Fruit fly (Drosophila melanogaster) whole organism, embryonic: ENCODE measurements around the gene CG8907.
A peak's percentile ranks its signal among the peaks of the same experiment; 100 is the strongest.

ENCODE experiments used
- B-H1 ChIP-seq: fragments of 200-800 bp; sonication (Bioruptor generic); IDR thresholded peaks from 3 replicates; pipeline ENCODE4 v1.3.6; 2022; ENCODE audit warnings: missing biosample characterization, missing genetic modification characterization
- Bgb ChIP-seq: fragments of 200-800 bp; sonication (Bioruptor generic); IDR thresholded peaks from 2 replicates; pipeline ENCODE4 v1.3.6; 2022; ENCODE audit warnings: missing biosample characterization, missing genetic modification characterization; ENCODE audit not compliant: partially characterized antibody
- CG11247 ChIP-seq: fragments of 200-800 bp; sonication (Bioruptor generic); IDR thresholded peaks from 2 replicates; pipeline ENCODE4 v1.3.6; 2022; ENCODE audit warnings: missing biosample characterization, missing genetic modification characterization
- CG11695 ChIP-seq: fragments of 200-800 bp; sonication (Bioruptor generic); IDR thresholded peaks from 3 replicates; pipeline ENCODE4 v1.3.6; 2022; ENCODE audit warnings: missing biosample characterization, missing genetic modification characterization
- CG11696 ChIP-seq: fragments of 200-800 bp; sonication (Bioruptor generic); IDR thresholded peaks from 2 replicates; pipeline ENCODE4 v1.3.6; 2022; ENCODE audit warnings: missing biosample characterization, missing genetic modification characterization
- CG12155 ChIP-seq: fragments of 200-800 bp; sonication (Bioruptor generic); optimal IDR thresholded peaks from 3 replicates; lab custom pipeline; 2016; ENCODE audit warnings: missing biosample characterization, missing genetic modification characterization
- CG14050 ChIP-seq: fragments of 200-800 bp; sonication (Bioruptor generic); IDR thresholded peaks from 3 replicates; pipeline ENCODE4 v1.3.6; 2022; ENCODE audit warnings: missing biosample characterization, missing genetic modification characterization
- CG14965 ChIP-seq: fragments of 200-800 bp; sonication (Bioruptor generic); optimal IDR thresholded peaks from 2 replicates; lab custom pipeline; 2016; ENCODE audit warnings: missing biosample characterization, missing genetic modification characterization, borderline replicate concordance
- CG1603 ChIP-seq: fragments of 200-800 bp; sonication (Bioruptor generic); optimal IDR thresholded peaks from 2 replicates; lab custom pipeline; 2019; ENCODE audit warnings: missing biosample characterization, mild to moderate bottlenecking, missing genetic modification characterization, moderate library complexity
- CG17328 ChIP-seq: fragments of 200-800 bp; sonication (Bioruptor generic); IDR thresholded peaks from 2 replicates; pipeline ENCODE4 v1.3.6; 2022; ENCODE audit warnings: missing biosample characterization, missing genetic modification characterization
- CG17359 ChIP-seq: fragments of 200-800 bp; sonication (Bioruptor generic); optimal IDR thresholded peaks from 3 replicates; lab custom pipeline; 2018; ENCODE audit warnings: missing biosample characterization, mild to moderate bottlenecking, missing genetic modification characterization, moderate library complexity
- CG17829 ChIP-seq: fragments of 200-800 bp; optimal IDR thresholded peaks from 2 replicates; lab custom pipeline; 2019; ENCODE audit warnings: missing biosample characterization, mild to moderate bottlenecking, missing genetic modification characterization, moderate library complexity
- CG18764 ChIP-seq: fragments of 200-800 bp; sonication (Bioruptor generic); optimal IDR thresholded peaks from 3 replicates; lab custom pipeline; 2016; ENCODE audit warnings: missing biosample characterization, missing genetic modification characterization
- CG4282 ChIP-seq: fragments of 200-800 bp; sonication (Bioruptor generic); optimal IDR thresholded peaks from 2 replicates; lab custom pipeline; 2016; ENCODE audit warnings: missing biosample characterization, missing genetic modification characterization
- CG6254 ChIP-seq: fragments of 200-800 bp; sonication (Bioruptor generic); optimal IDR thresholded peaks from 3 replicates; lab custom pipeline; 2017; ENCODE audit warnings: mild to moderate bottlenecking, missing biosample characterization, missing genetic modification reagents, missing genetic modification characterization
- CG6654 ChIP-seq: fragments of 200-800 bp; sonication (Bioruptor generic); optimal IDR thresholded peaks from 2 replicates; lab custom pipeline; 2017; ENCODE audit warnings: missing biosample characterization, mild to moderate bottlenecking, missing genetic modification characterization
- CG7928 ChIP-seq: fragments of 200-800 bp; sonication (Bioruptor generic); optimal IDR thresholded peaks from 2 replicates; lab custom pipeline; 2017; ENCODE audit warnings: missing biosample characterization, mild to moderate bottlenecking, missing genetic modification characterization
- CG8089 ChIP-seq: fragments of 200-800 bp; sonication (Bioruptor generic); optimal IDR thresholded peaks from 3 replicates; lab custom pipeline; 2016; ENCODE audit warnings: missing biosample characterization, missing genetic modification characterization
- CG8388 ChIP-seq: fragments of 200-800 bp; sonication (Bioruptor generic); optimal IDR thresholded peaks from 2 replicates; lab custom pipeline; 2019; ENCODE audit warnings: missing biosample characterization, mild to moderate bottlenecking, missing genetic modification characterization, moderate library complexity
- CG8478 ChIP-seq: fragments of >200 bp; optimal IDR thresholded peaks from 2 replicates; lab custom pipeline; 2018
- CG8765 ChIP-seq: fragments of 200-800 bp; sonication (Bioruptor generic); IDR thresholded peaks from 2 replicates; pipeline ENCODE4 v1.3.6; 2022; ENCODE audit warnings: missing biosample characterization, missing genetic modification characterization
- D19A ChIP-seq: fragments of 200-800 bp; optimal IDR thresholded peaks from 3 replicates; lab custom pipeline; 2019; ENCODE audit warnings: missing biosample characterization, mild to moderate bottlenecking, missing genetic modification characterization, moderate library complexity
- D19B ChIP-seq: fragments of 200-800 bp; sonication (Bioruptor generic); optimal IDR thresholded peaks from 2 replicates; lab custom pipeline; 2017; ENCODE audit warnings: missing biosample characterization, mild to moderate bottlenecking, missing genetic modification characterization
- Dll ChIP-seq: fragments of 200-800 bp; sonication (Bioruptor generic); IDR thresholded peaks from 4 replicates; pipeline ENCODE4 v1.3.6; 2022; ENCODE audit warnings: missing biosample characterization, missing genetic modification characterization; ENCODE audit not compliant: partially characterized antibody
- Drgx ChIP-seq: fragments of 200-800 bp; sonication (Bioruptor generic); IDR thresholded peaks from 2 replicates; pipeline ENCODE4 v1.3.6; 2022; ENCODE audit warnings: missing biosample characterization, missing genetic modification characterization
- Hr39 ChIP-seq: fragments of >200 bp; optimal IDR thresholded peaks from 2 replicates; lab custom pipeline; 2017
- Lhr ChIP-seq: fragments of 200-800 bp; sonication (Bioruptor generic); optimal IDR thresholded peaks from 3 replicates; lab custom pipeline; 2017; ENCODE audit warnings: mild to moderate bottlenecking, missing biosample characterization, missing genetic modification reagents, missing genetic modification characterization
- Max ChIP-seq: fragments of 200-800 bp; sonication (Bioruptor generic); optimal IDR thresholded peaks from 2 replicates; lab custom pipeline; 2016; ENCODE audit warnings: missing biosample characterization, mild to moderate bottlenecking, missing genetic modification characterization
- Oaz ChIP-seq: fragments of 200-800 bp; sonication (Bioruptor generic); IDR thresholded peaks from 2 replicates; pipeline ENCODE4 v1.3.6; 2022; ENCODE audit warnings: missing biosample characterization, missing genetic modification characterization
- Ptx1 ChIP-seq: fragments of 200-800 bp; sonication (Bioruptor generic); IDR thresholded peaks from 2 replicates; pipeline ENCODE4 v1.3.6; 2022; ENCODE audit warnings: missing biosample characterization, missing genetic modification characterization
- Vsx1 ChIP-seq: fragments of 200-800 bp; sonication (Bioruptor generic); optimal IDR thresholded peaks from 2 replicates; lab custom pipeline; 2017; ENCODE audit warnings: missing biosample characterization, mild to moderate bottlenecking, missing genetic modification characterization, missing genetic modification reagents
- amos ChIP-seq: fragments of 200-800 bp; sonication (Bioruptor generic); IDR thresholded peaks from 2 replicates; pipeline ENCODE4 v1.3.6; 2022; ENCODE audit warnings: missing biosample characterization, missing genetic modification characterization; ENCODE audit not compliant: partially characterized antibody
- bab2 ChIP-seq: fragments of 200-800 bp; sonication (Bioruptor generic); optimal IDR thresholded peaks from 2 replicates; lab custom pipeline; 2016; ENCODE audit warnings: missing biosample characterization, missing genetic modification characterization
- bsh ChIP-seq, 2 experiments: fragments of 200-800 bp; sonication (Bioruptor generic); optimal IDR thresholded peaks; 2 replicates each; lab custom pipeline; 2017 to 2018; ENCODE audit warnings: mild to moderate bottlenecking in 2 of 2, missing biosample characterization in 2 of 2, missing genetic modification characterization in 2 of 2, moderate library complexity in 1 of 2
- chif ChIP-seq, 2 experiments: fragments of 200-800 bp; sonication (Bioruptor generic); optimal IDR thresholded peaks; 3 replicates each; lab custom pipeline; 2016; ENCODE audit warnings: missing biosample characterization in 2 of 2, missing genetic modification characterization in 2 of 2
- dm ChIP-seq: fragments of 200-800 bp; sonication (Bioruptor generic); optimal IDR thresholded peaks from 3 replicates; lab custom pipeline; 2016; ENCODE audit warnings: missing biosample characterization, missing genetic modification characterization
- esg ChIP-seq: fragments of 200-800 bp; sonication (Bioruptor generic); conservative IDR thresholded peaks from 2 replicates; pipeline ENCODE4 v1.3.6; 2022; ENCODE audit warnings: missing biosample characterization, missing genetic modification characterization
- kay ChIP-seq: fragments of 200-800 bp; sonication (Bioruptor generic); optimal IDR thresholded peaks from 2 replicates; lab custom pipeline; 2016; ENCODE audit warnings: missing biosample characterization, missing genetic modification characterization
- nerfin-1 ChIP-seq: fragments of 200-800 bp; sonication (Bioruptor generic); optimal IDR thresholded peaks from 3 replicates; lab custom pipeline; 2019; ENCODE audit warnings: missing biosample characterization, mild to moderate bottlenecking, missing genetic modification characterization, moderate library complexity
- odd ChIP-seq: fragments of 200-800 bp; sonication (Bioruptor generic); optimal IDR thresholded peaks from 2 replicates; lab custom pipeline; 2017; ENCODE audit warnings: missing biosample characterization, mild to moderate bottlenecking, missing genetic modification characterization
- phol ChIP-seq: fragments of 200-800 bp; sonication (Bioruptor generic); optimal IDR thresholded peaks from 3 replicates; lab custom pipeline; 2018; ENCODE audit warnings: missing biosample characterization, mild to moderate bottlenecking, missing genetic modification characterization, moderate library complexity
- repo ChIP-seq: fragments of 200-800 bp; sonication (Bioruptor generic); optimal IDR thresholded peaks from 2 replicates; lab custom pipeline; 2016; ENCODE audit warnings: missing biosample characterization, missing genetic modification characterization
- run ChIP-seq: fragments of 200-800 bp; sonication (Bioruptor generic); optimal IDR thresholded peaks from 3 replicates; lab custom pipeline; 2018; ENCODE audit warnings: missing biosample characterization, mild to moderate bottlenecking, missing genetic modification characterization
- sd ChIP-seq: fragments of 200-800 bp; sonication (Bioruptor generic); optimal IDR thresholded peaks from 3 replicates; lab custom pipeline; 2018; ENCODE audit warnings: missing biosample characterization, mild to moderate bottlenecking, missing genetic modification characterization, moderate library complexity
- sens ChIP-seq: fragments of 200-800 bp; sonication (Bioruptor generic); peaks from one replicate; lab custom pipeline; 2016; ENCODE audit warnings: missing biosample characterization, missing genetic modification characterization
- ttk ChIP-seq: fragments of 200-800 bp; sonication (Bioruptor generic); IDR thresholded peaks from 2 replicates; pipeline ENCODE4 v2.1.2; 2022; ENCODE audit warnings: missing biosample characterization, missing genetic modification characterization
- tup ChIP-seq: fragments of 200-800 bp; sonication (Bioruptor generic); optimal IDR thresholded peaks from 2 replicates; lab custom pipeline; 2016; ENCODE audit warnings: missing biosample characterization, mild to moderate bottlenecking, missing genetic modification characterization, moderate library complexity
- twi ChIP-seq: fragments of 200-800 bp; optimal IDR thresholded peaks from 2 replicates; lab custom pipeline; 2019; ENCODE audit warnings: missing biosample characterization, mild to moderate bottlenecking, missing genetic modification characterization, moderate library complexity
- unpg ChIP-seq: fragments of 200-800 bp; sonication (Bioruptor generic); optimal IDR thresholded peaks from 3 replicates; lab custom pipeline; 2018; ENCODE audit warnings: missing biosample characterization, mild to moderate bottlenecking, missing genetic modification characterization, moderate library complexity
- vfl ChIP-seq: fragments of 200-800 bp; sonication (Bioruptor generic); optimal IDR thresholded peaks from 2 replicates; lab custom pipeline; 2016; ENCODE audit warnings: missing biosample characterization, missing genetic modification characterization
- zen ChIP-seq: fragments of 200-800 bp; sonication (Bioruptor generic); optimal IDR thresholded peaks from 3 replicates; lab custom pipeline; 2018; ENCODE audit warnings: missing biosample characterization, mild to moderate bottlenecking, missing genetic modification characterization, moderate library complexity

Gene CG8907

DNA sequence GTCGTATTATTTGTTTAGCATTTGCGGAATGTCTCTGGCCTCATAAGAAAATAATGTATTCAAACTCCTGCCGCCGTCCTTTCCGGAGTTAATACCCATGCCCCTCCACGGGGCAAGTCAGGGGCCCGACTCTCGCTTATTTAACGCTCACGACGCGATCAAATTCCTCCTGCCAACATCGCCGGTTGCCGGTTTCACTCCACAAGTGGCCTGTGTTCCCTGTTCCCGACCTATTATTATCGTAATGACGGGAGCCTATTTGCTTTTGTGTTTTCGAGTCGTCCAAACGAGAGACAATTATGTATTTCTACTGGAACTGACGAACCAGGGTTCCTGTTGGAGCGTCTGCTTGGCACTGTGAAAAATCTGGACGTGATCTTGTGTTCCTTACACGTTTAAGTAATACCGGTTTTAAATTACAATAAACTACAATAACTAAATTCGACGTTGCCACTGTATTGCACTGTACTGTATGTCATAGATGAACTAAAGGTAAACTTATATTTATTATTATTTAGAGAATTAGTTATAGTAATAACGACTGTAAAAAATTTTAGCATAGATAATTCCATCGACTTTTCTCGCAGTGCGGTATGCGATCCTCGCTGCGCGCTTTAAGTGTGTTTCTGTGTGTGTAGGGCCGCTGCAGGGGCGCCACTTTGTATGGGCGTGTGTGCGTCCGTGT is 44.5 kb downstream of the CG8907 start (continued):
- TF ChIP-seq tup (GFP tag; lab: Kevin White, UChicago) = peak; percentile 18
- TF ChIP-seq run (tag; lab: Kevin White, UChicago) = no peak
- TF ChIP-seq bsh (GFP tag; optimal IDR thresholded peaks at IDR 0.05; lab: Kevin White, UChicago) = peak; percentile 43 to 81
- peak; percentile 11 for TF ChIP-seq odd (GFP tag; lab: Kevin White, UChicago)
- TF ChIP-seq D19A (tag; lab: Kevin White, UChicago) = peak; percentile 64
- TF ChIP-seq CG7928 (GFP tag; lab: Kevin White, UChicago) = no peak
- no peak for TF ChIP-seq B-H1 (GFP tag; lab: Robert Waterston, UW)
- peak; percentile 41 for TF ChIP-seq unpg (GFP tag; lab: Kevin White, UChicago)
- TF ChIP-seq CG6654 (GFP tag; lab: Kevin White, UChicago) = no peak
- no peak for TF ChIP-seq CG8478 (lab: Kevin White, UChicago)
- peak; percentile 18; the same call in 1 of the 3 replicates for TF ChIP-seq CG11695
- TF ChIP-seq repo = no peak
- TF ChIP-seq nerfin-1 (tag; lab: Kevin White, UChicago) = peak; percentile 7
- no peak for TF ChIP-seq amos (GFP tag; lab: Robert Waterston, UW)
- no peak for TF ChIP-seq CG4282
- TF ChIP-seq CG14050 (GFP tag; lab: Robert Waterston, UW) = no peak
- peak; percentile 18 for TF ChIP-seq Max (GFP tag; lab: Kevin White, UChicago)
- no peak for TF ChIP-seq CG17359 (tag; lab: Kevin White, UChicago)
- peak; percentile 12; the same call in 1 of the 2 replicates for TF ChIP-seq Drgx (GFP tag; lab: Robert Waterston, UW)
- TF ChIP-seq CG8765 = peak; percentile 68
- TF ChIP-seq sd (tag; lab: Kevin White, UChicago) = no peak
- TF ChIP-seq sens = peak; percentile 78
- TF ChIP-seq D19B = no peak
- TF ChIP-seq kay = no peak
- TF ChIP-seq Vsx1 (GFP tag; lab: Kevin White, UChicago) = no peak
- no peak for TF ChIP-seq ttk
- TF ChIP-seq CG14965 (GFP tag; lab: Kevin White, UChicago) = no peak
- TF ChIP-seq CG18764 = peak; percentile 15
- TF ChIP-seq Hr39 (lab: Kevin White, UChicago) = no peak
- TF ChIP-seq CG11247 = no peak
- peak; percentile 51 for TF ChIP-seq CG1603 (tag; lab: Kevin White, UChicago)
- no peak for TF ChIP-seq dm
- peak; percentile 33 for TF ChIP-seq CG6254 (GFP tag; lab: Kevin White, UChicago)
- peak; percentile 72 for TF ChIP-seq zen (tag; lab: Kevin White, UChicago)
- TF ChIP-seq CG17328 (GFP tag; lab: Robert Waterston, UW) = peak; percentile 52; the same call in 1 of the 2 replicates
- peak; percentile 62 for TF ChIP-seq CG8388 (GFP tag; lab: Kevin White, UChicago)
- TF ChIP-seq twi (tag; lab: Kevin White, UChicago) = peak; percentile 71
- no peak for TF ChIP-seq Bgb (GFP tag; lab: Robert Waterston, UW)
- TF ChIP-seq esg (GFP tag; lab: Robert Waterston, UW) = no peak
- peak in 1 of 2 experiments; percentile 24 for TF ChIP-seq chif (GFP tag; optimal IDR thresholded peaks at IDR 0.05; lab: Kevin White, UChicago)
- TF ChIP-seq CG8089 = no peak
- TF ChIP-seq vfl (GFP tag; lab: Kevin White, UChicago) = no peak
- no peak for TF ChIP-seq bab2 (GFP tag; lab: Kevin White, UChicago)
- TF ChIP-seq Dll (GFP tag; lab: Robert Waterston, UW) = no peak
- no peak for TF ChIP-seq CG11696
- TF ChIP-seq phol (tag; lab: Kevin White, UChicago) = peak; percentile 69
- TF ChIP-seq Lhr (GFP tag; lab: Kevin White, UChicago) = peak; percentile 27
- no peak for TF ChIP-seq CG12155 (GFP tag; lab: Kevin White, UChicago)
- TF ChIP-seq CG17829 = peak; percentile 81
- TF ChIP-seq Ptx1 (GFP tag; lab: Robert Waterston, UW) = no peak
- TF ChIP-seq Oaz (GFP tag; lab: Robert Waterston, UW) = no peak
